Worm (Caenorhabditis elegans) whole organism, L4 larva: ENCODE data around the gene asp-15.

ENCODE experiments used
- D1046.2 ChIP-seq: fragments of 200-800 bp; sonication (Bioruptor generic); IDR thresholded peaks from 2 replicates; pipeline ENCODE4 v1.3.6; 2022; ENCODE audit warnings: missing genetic modification characterization, missing compliant biosample characterization
- ceh-82 ChIP-seq: sonication (generic microtip); optimal IDR thresholded peaks from 2 replicates; lab custom pipeline; 2017; ENCODE audit warnings: missing biosample characterization, missing genetic modification characterization
- lin-39 ChIP-seq: fragments of 150-350 bp; optimal IDR thresholded peaks from 2 replicates; lab custom pipeline; 2014; ENCODE audit warnings: missing biosample characterization, missing genetic modification reagents, missing genetic modification characterization
- nhr-25 ChIP-seq: sonication (generic microtip); optimal IDR thresholded peaks from 2 replicates; lab custom pipeline; 2017; ENCODE audit warnings: missing genetic modification characterization, mild to moderate bottlenecking, missing compliant biosample characterization, antibody characterized with exemption, moderate library complexity, borderline replicate concordance; ENCODE audit not compliant: insufficient read depth
- pqm-1 ChIP-seq: sonication (generic microtip); optimal IDR thresholded peaks from 2 replicates; lab custom pipeline; 2017; ENCODE audit warnings: missing biosample characterization, missing genetic modification characterization
- unc-39 ChIP-seq: sonication (generic microtip); optimal IDR thresholded peaks from 2 replicates; lab custom pipeline; 2017; ENCODE audit warnings: missing biosample characterization, missing genetic modification characterization

DNA sequence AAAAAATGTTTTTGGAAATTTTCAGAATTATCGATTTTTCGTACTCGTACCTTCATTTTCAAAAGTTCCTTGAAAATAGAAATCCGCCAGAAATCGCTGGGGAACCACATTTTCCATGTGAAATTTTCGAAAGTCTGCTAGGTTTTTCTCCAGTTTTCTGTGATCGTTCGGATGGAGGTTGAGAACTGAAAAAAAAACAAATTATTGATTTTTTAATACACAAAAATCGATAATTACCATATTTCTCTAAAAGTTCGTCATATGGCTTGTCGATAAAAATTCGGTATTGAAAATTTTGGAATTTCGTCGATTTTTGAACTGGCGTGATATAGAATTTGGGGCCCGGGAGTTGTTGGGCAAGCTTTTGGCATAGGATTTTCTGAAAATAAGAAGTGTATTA, 32.2 kb upstream of the asp-15 start:
- no peak for TF ChIP-seq unc-39 (tag; lab: Kevin White, UChicago)
- TF ChIP-seq pqm-1, result no peak
- no peak for TF ChIP-seq lin-39
- TF ChIP-seq ceh-82 (tag; lab: Kevin White, UChicago), result no peak
- no peak for TF ChIP-seq nhr-25 (tag; lab: Kevin White, UChicago)
- no peak for TF ChIP-seq D1046.2 (GFP tag; lab: Robert Waterston, UW)
